Worm (Caenorhabditis elegans) whole organism, L3 larva: ENCODE results near the gene C04G6.4.

Source experiments
- R02D3.7 ChIP-seq: fragments of 150-350 bp; optimal IDR thresholded peaks from 2 replicates; lab custom pipeline; 2014; ENCODE audit warnings: missing biosample characterization, missing genetic modification characterization
- ZK546.5 ChIP-seq: sonication (generic microtip); optimal IDR thresholded peaks from 2 replicates; lab custom pipeline; 2017; ENCODE audit warnings: missing biosample characterization, missing genetic modification characterization
- aly-2 ChIP-seq: fragments of 150-350 bp; optimal IDR thresholded peaks from 2 replicates; lab custom pipeline; 2014; ENCODE audit warnings: missing biosample characterization, missing genetic modification characterization
- ama-1 ChIP-seq: fragments of 150-350 bp; optimal IDR thresholded peaks from 2 replicates; lab custom pipeline; 2018
- ceh-28 ChIP-seq: fragments of 150-350 bp; optimal IDR thresholded peaks from 2 replicates; lab custom pipeline; 2014; ENCODE audit warnings: missing biosample characterization, missing genetic modification reagents, missing genetic modification characterization
- ceh-82 ChIP-seq: fragments of 150-350 bp; optimal IDR thresholded peaks from 2 replicates; lab custom pipeline; 2014; ENCODE audit warnings: missing biosample characterization, missing genetic modification characterization
- ceh-9 ChIP-seq: sonication (generic microtip); optimal IDR thresholded peaks from 2 replicates; lab custom pipeline; 2018; ENCODE audit warnings: missing biosample characterization, missing genetic modification characterization
- daf-12 ChIP-seq: fragments of 150-350 bp; optimal IDR thresholded peaks from 2 replicates; lab custom pipeline; 2014; ENCODE audit warnings: missing biosample characterization, missing genetic modification reagents, missing genetic modification characterization
- egl-27 ChIP-seq: sonication (generic microtip); optimal IDR thresholded peaks from 4 replicates; lab custom pipeline; 2017; ENCODE audit warnings: missing biosample characterization, missing genetic modification reagents, missing genetic modification characterization
- egl-5 ChIP-seq: fragments of 150-350 bp; optimal IDR thresholded peaks from 2 replicates; lab custom pipeline; 2017; ENCODE audit warnings: missing biosample characterization, missing genetic modification reagents, missing genetic modification characterization, inconsistent platforms
- elt-2 ChIP-seq: sonication (generic microtip); optimal IDR thresholded peaks from 2 replicates; lab custom pipeline; 2016; ENCODE audit warnings: missing genetic modification reagents, mild to moderate bottlenecking, missing genetic modification characterization, missing compliant biosample characterization
- eor-1 ChIP-seq, 2 experiments: fragments of 150-350 bp; optimal IDR thresholded peaks; 2 replicates each; lab custom pipeline; 2014 to 2018; ENCODE audit warnings: missing biosample characterization in 2 of 2, missing genetic modification characterization in 2 of 2
- fkh-10 ChIP-seq: sonication (generic microtip); optimal IDR thresholded peaks from 2 replicates; lab custom pipeline; 2017; ENCODE audit warnings: missing biosample characterization, missing genetic modification reagents, missing genetic modification characterization
- fkh-2 ChIP-seq: fragments of 150-350 bp; optimal IDR thresholded peaks from 2 replicates; lab custom pipeline; 2014; ENCODE audit warnings: missing biosample characterization, missing genetic modification reagents, missing genetic modification characterization
- fos-1 ChIP-seq: fragments of 150-350 bp; optimal IDR thresholded peaks from 2 replicates; lab custom pipeline; 2014; ENCODE audit warnings: missing biosample characterization, missing genetic modification characterization
- hmg-11 ChIP-seq: sonication (generic microtip); optimal IDR thresholded peaks from 2 replicates; lab custom pipeline; 2016; ENCODE audit warnings: missing genetic modification characterization, missing compliant biosample characterization
- jun-1 ChIP-seq: fragments of 150-350 bp; optimal IDR thresholded peaks from 2 replicates; lab custom pipeline; 2014; ENCODE audit warnings: missing biosample characterization, missing genetic modification reagents, missing genetic modification characterization
- lin-15B ChIP-seq: fragments of 150-350 bp; optimal IDR thresholded peaks from 2 replicates; lab custom pipeline; 2014; ENCODE audit warnings: missing biosample characterization, missing genetic modification characterization
- mdl-1 ChIP-seq: fragments of 150-350 bp; optimal IDR thresholded peaks from 2 replicates; lab custom pipeline; 2014; ENCODE audit warnings: missing biosample characterization, missing genetic modification characterization
- mml-1 ChIP-seq: fragments of 150-350 bp; sonication (generic microtip); optimal IDR thresholded peaks from 3 replicates; lab custom pipeline; 2014; ENCODE audit warnings: missing biosample characterization, missing genetic modification characterization
- nfya-1 ChIP-seq: sonication (generic microtip); optimal IDR thresholded peaks from 2 replicates; lab custom pipeline; 2017; ENCODE audit warnings: missing genetic modification characterization, mild to moderate bottlenecking, missing compliant biosample characterization, antibody characterized with exemption, moderate library complexity; ENCODE audit not compliant: insufficient read depth
- nhr-11 ChIP-seq: fragments of 150-350 bp; optimal IDR thresholded peaks from 2 replicates; lab custom pipeline; 2014; ENCODE audit warnings: missing biosample characterization, missing genetic modification characterization
- nhr-12 ChIP-seq: fragments of 150-350 bp; optimal IDR thresholded peaks from 2 replicates; lab custom pipeline; 2014; ENCODE audit warnings: missing biosample characterization, missing genetic modification characterization
- nhr-23 ChIP-seq: fragments of 150-350 bp; optimal IDR thresholded peaks from 2 replicates; lab custom pipeline; 2014; ENCODE audit warnings: missing biosample characterization, missing genetic modification reagents, missing genetic modification characterization
- nhr-237 ChIP-seq: fragments of 150-350 bp; optimal IDR thresholded peaks from 2 replicates; lab custom pipeline; 2014; ENCODE audit warnings: missing biosample characterization, missing genetic modification characterization
- nhr-25 ChIP-seq: sonication (generic microtip); optimal IDR thresholded peaks from 2 replicates; lab custom pipeline; 2017; ENCODE audit warnings: missing biosample characterization, missing genetic modification characterization
- nhr-43 ChIP-seq: sonication (generic microtip); optimal IDR thresholded peaks from 2 replicates; lab custom pipeline; 2016; ENCODE audit warnings: mild to moderate bottlenecking, missing genetic modification characterization, missing compliant biosample characterization; ENCODE audit not compliant: poor library complexity, severe bottlenecking
- nhr-67 ChIP-seq: fragments of 150-350 bp; optimal IDR thresholded peaks from 2 replicates; lab custom pipeline; 2014; ENCODE audit warnings: missing biosample characterization, missing genetic modification characterization
- nhr-77 ChIP-seq: fragments of 150-350 bp; optimal IDR thresholded peaks from 2 replicates; lab custom pipeline; 2014; ENCODE audit warnings: missing biosample characterization, missing genetic modification characterization
- pha-4 ChIP-seq: fragments of 150-350 bp; optimal IDR thresholded peaks from 2 replicates; lab custom pipeline; 2014; ENCODE audit warnings: missing biosample characterization, missing genetic modification reagents, missing genetic modification characterization
- pqm-1 ChIP-seq: fragments of 150-350 bp; optimal IDR thresholded peaks from 2 replicates; lab custom pipeline; 2017; ENCODE audit warnings: missing biosample characterization, missing genetic modification characterization, inconsistent platforms
- sea-2 ChIP-seq: fragments of 150-350 bp; sonication (generic microtip); optimal IDR thresholded peaks from 4 replicates; lab custom pipeline; 2014; ENCODE audit warnings: missing biosample characterization, missing genetic modification reagents, missing genetic modification characterization
- skn-1 ChIP-seq: fragments of 150-350 bp; optimal IDR thresholded peaks from 2 replicates; lab custom pipeline; 2014; ENCODE audit warnings: missing biosample characterization, missing genetic modification characterization
- snpc-4 ChIP-seq: fragments of 150-350 bp; optimal IDR thresholded peaks from 2 replicates; lab custom pipeline; 2014; ENCODE audit warnings: missing biosample characterization, missing genetic modification characterization
- unc-62 ChIP-seq: fragments of 150-350 bp; sonication (generic microtip); optimal IDR thresholded peaks from 4 replicates; lab custom pipeline; 2014; ENCODE audit warnings: missing biosample characterization, missing genetic modification reagents, missing genetic modification characterization
- zag-1 ChIP-seq: fragments of 150-350 bp; optimal IDR thresholded peaks from 2 replicates; lab custom pipeline; 2014; ENCODE audit warnings: missing biosample characterization, missing genetic modification characterization
- ztf-11 ChIP-seq: fragments of 150-350 bp; optimal IDR thresholded peaks from 2 replicates; lab custom pipeline; 2014; ENCODE audit warnings: missing biosample characterization, missing genetic modification characterization
- ztf-4 ChIP-seq: fragments of 150-350 bp; optimal IDR thresholded peaks from 2 replicates; lab custom pipeline; 2014; ENCODE audit warnings: missing biosample characterization, missing genetic modification characterization

C04G6.4 gene

DNA sequence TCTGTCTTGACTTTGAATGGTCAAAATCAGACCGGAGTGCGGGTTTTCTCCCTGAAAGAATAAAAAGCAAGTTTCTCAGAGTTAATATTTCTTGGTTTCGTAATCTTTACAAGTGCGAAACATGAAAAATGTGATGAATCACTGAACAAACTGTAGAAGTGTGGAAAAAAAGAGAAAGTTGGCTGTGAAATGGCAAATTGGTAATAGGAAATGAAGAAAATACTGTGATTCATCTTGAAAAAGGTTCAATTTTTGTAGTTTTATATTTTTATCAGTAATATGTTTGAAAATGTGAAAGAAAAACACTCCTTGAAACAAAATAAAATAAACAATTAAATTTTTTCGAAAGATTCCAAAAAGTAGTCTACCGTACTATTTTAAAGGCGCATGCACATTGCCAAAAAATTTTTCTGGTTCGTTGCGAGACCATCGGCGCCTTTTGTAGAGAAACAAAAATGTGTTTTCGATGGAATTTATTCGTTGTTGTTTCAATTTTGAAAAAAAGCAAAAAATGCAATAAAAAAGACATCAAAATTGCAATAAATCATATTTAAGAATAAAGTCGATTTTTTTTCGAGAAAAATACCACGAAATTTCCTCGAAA, 8.5 kb upstream of the C04G6.4 start, which contains the start of gene pld-1:
pld-1 (minus strand) TSS at position 51 of the 604 bp plus-strand sequence.
- TF ChIP-seq nhr-11 (tag; lab: Kevin White, UChicago) (no peak), zag-1 (no peak), eor-1 (tag; optimal IDR thresholded peaks at IDR 0.05; lab: Kevin White, UChicago) (no peak), mml-1 (tag; lab: Kevin White, UChicago) (no peak), ZK546.5 (tag; lab: Kevin White, UChicago) (no peak), skn-1 (tag; lab: Kevin White, UChicago) (no peak), jun-1 (no peak), nhr-67 (no peak), ztf-11 (no peak), fos-1 (no peak), snpc-4 (tag; lab: Kevin White, UChicago) (no peak), pqm-1 (tag; lab: Kevin White, UChicago) (no peak)
- TF ChIP-seq, all 47 proteins: peak for 0

DNA sequence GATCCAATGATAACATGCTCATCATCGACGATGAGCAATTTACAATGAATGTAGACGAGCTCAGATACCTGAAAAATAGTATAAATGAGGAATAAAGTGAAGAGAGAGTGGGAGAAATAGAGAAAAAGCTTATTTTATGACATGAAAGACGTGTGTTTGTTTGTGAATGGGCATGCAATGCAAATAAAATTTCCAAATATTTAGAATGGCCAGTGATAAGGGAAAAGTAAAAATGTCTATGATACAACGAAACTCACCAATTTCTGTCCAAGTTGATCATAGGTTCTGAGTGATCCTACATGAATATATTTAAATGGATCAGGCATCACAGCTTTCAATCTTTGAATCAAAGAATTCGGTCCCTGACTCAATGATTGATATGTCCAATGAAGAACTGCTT, 2.9 kb upstream of the C04G6.4 start:
- peak; percentile 13 for TF ChIP-seq pqm-1 (tag; lab: Kevin White, UChicago)
- TF ChIP-seq elt-2 (tag; lab: Kevin White, UChicago): peak; percentile 88
- peak; percentile 52 for TF ChIP-seq pha-4
- TF ChIP-seq ceh-82 (tag; lab: Kevin White, UChicago): no peak
- TF ChIP-seq, all 47 proteins: peak for 3

DNA sequence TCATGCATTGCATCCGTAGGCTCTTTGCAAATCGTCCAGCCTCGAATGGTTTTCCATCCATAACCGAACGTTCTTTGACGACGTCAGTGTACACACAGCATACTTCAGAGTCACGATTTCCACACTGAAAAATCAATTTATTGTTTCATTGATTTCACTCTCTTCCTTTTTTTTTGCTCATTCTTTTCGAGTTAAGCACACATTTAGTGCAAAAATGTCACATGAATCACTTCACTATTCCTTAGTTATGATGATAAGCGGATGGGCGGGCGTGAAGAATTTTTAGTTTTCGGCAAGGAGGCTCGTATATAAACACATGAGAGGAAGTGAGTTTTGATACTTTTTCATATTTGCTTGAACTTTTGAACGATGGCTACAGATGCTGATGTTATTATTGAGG, 2.2 kb upstream of the C04G6.4 start, which contains the start of gene txt-9:
txt-9 (plus strand) TSS at position 336 of the 400 bp plus-strand sequence.
- TF ChIP-seq ceh-82 (tag; lab: Kevin White, UChicago) (no peak), ama-1 (lab: Kevin White, UChicago) (no peak), elt-2 (tag; lab: Kevin White, UChicago) (peak; percentile 73)
- TF ChIP-seq, all 47 proteins: peak for 1

DNA sequence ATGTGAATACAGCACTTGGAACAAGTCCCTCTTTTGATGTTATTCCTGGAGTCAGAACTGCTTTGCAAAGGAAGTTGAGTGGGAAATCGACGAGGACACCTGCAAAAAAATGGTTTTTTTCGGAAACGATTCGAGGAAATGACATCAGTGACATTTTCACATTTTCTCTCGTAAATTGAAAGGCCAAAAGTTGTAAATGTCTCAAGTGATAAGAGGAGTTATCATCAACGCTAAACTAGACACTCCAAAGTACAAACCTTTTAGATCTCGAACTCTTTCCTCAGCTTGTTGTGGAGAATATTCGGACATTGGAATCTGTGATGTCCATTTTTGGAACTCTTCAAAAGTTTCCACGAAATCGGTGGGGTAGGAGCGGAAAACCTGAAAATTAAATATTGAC, 984 bp upstream of the C04G6.4 start:
- no peak for TF ChIP-seq ceh-9 (tag; lab: Kevin White, UChicago)
- TF ChIP-seq hmg-11: no peak
- TF ChIP-seq ceh-82 (tag; lab: Kevin White, UChicago): no peak
- TF ChIP-seq elt-2 (tag; lab: Kevin White, UChicago): peak; percentile 79
- no peak for TF ChIP-seq nhr-11 (tag; lab: Kevin White, UChicago)

DNA sequence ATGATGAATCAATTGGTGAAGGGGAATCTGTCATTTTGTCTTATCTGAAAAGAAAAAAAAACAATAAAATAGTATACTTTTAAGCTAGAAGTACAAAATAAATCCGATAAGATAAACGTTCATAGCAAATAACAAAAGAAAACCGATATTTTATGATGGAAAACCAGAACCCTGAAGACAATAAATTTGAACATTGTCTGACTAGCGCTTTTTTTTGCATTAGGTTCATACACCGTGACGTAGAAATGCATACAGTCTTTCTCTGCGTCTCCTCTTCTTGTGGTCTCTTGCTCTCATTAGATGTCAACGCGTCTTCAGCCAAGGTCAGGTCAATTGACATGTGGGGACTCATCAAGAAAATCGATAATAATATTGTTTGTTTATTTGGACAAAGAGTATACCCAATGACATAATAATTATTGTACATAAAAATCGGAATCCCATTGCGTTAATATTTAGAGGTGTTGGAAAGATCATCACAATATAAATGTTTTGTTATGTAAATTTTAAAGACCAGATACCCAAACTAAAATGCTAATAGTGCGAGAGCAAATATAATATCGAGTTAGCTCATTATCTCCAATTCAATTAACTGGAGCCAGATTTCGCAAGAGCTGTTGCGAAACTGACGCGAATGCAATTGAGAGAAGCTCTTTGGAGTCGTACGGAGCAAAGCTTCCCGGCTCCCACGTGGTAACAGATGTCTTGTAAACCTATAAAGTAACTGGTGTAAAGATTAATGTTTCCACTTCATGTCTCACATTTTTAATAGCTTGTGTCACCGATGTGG, 1.9 kb downstream of the C04G6.4 start, which contains the start of gene dsh-2:
dsh-2 (minus strand) TSS at position 51 of the 790 bp plus-strand sequence.
- TF ChIP-seq snpc-4 (tag; lab: Kevin White, UChicago) (peak; percentile 31), unc-62 (GFP tag; lab: Kevin White, UChicago) (no peak), aly-2 (tag; lab: Kevin White, UChicago) (peak; percentile 26), sea-2 (no peak), nhr-43 (peak; percentile 37), ceh-82 (tag; lab: Kevin White, UChicago) (no peak), nhr-67 (no peak), pqm-1 (tag; lab: Kevin White, UChicago) (peak; percentile 49), daf-12 (tag; lab: Kevin White, UChicago) (no peak), fkh-2 (tag; lab: Kevin White, UChicago) (no peak), hmg-11 (peak; percentile 42), nhr-77 (tag; lab: Kevin White, UChicago) (no peak), pha-4 (peak; percentile 86), egl-5 (tag; lab: Kevin White, UChicago) (no peak), ceh-28 (tag; lab: Kevin White, UChicago) (peak; percentile 72), mml-1 (tag; lab: Kevin White, UChicago) (no peak), fkh-10 (GFP tag; lab: Kevin White, UChicago) (no peak), eor-1 (tag; optimal IDR thresholded peaks at IDR 0.05; lab: Kevin White, UChicago) (no peak), lin-15B (peak; percentile 53), ama-1 (lab: Kevin White, UChicago) (no peak), nhr-12 (tag; lab: Kevin White, UChicago) (no peak), mdl-1 (tag; lab: Kevin White, UChicago) (no peak), elt-2 (tag; lab: Kevin White, UChicago) (peak; percentile 84), nfya-1 (tag; lab: Kevin White, UChicago) (peak; percentile 65), jun-1 (no peak), ceh-9 (tag; lab: Kevin White, UChicago) (no peak), R02D3.7 (tag; lab: Kevin White, UChicago) (no peak), egl-27 (tag; lab: Kevin White, UChicago) (peak; percentile 11), zag-1 (no peak), nhr-237 (tag; lab: Kevin White, UChicago) (no peak), nhr-25 (tag; lab: Kevin White, UChicago) (peak; percentile 98), ztf-4 (no peak), nhr-23 (peak; percentile 94)
- TF ChIP-seq, all 47 proteins: peak for 13
